Worm (Caenorhabditis elegans): ENCODE data around the gene best-4.
A peak's percentile ranks its signal among the peaks of the same experiment; 100 is the strongest.

best-4 gene

DNA sequence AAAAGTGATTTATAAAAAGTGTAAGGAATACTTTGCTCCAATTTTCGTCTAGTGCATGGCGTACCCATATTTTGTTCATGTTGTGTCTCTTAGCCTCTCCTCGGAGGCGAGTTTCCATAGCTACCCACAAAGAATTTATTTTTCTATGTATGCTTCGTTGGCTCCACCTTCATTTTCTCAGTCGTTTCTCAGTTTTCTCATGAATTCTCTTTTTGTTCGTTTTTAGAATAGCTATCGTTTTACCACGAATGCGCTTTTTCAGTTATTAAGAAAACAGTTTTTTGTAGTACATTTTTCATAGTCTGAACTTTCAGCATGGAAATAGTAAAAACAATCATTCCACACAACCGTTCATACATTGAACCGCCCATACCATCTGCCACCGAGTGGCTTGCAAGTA, 5.3 kb downstream of the best-4 start, which contains the start of gene osta-1:
Gene osta-1, plus strand, starts transcription at position 309 of the 400 bp plus-strand sequence.
- TF ChIP-seq pqm-1 (tag; optimal IDR thresholded peaks at IDR 0.05) (no peak), pha-4 (tag; optimal IDR thresholded peaks at IDR 0.05) (no peak), dve-1 (tag; optimal IDR thresholded peaks at IDR 0.05) (no peak), nfya-1 (tag; optimal IDR thresholded peaks at IDR 0.05) (no peak), ceh-48 (tag; optimal IDR thresholded peaks at IDR 0.05) (no peak), unc-86 (tag; optimal IDR thresholded peaks at IDR 0.05) (no peak), ahr-1 (tag; optimal IDR thresholded peaks at IDR 0.05) (no peak), ceh-18 (tag; optimal IDR thresholded peaks at IDR 0.05) (no peak), mec-3 (tag; optimal IDR thresholded peaks at IDR 0.05; ENCODE audit: borderline replicate concordance) (no peak), hlh-13 (GFP tag; optimal IDR thresholded peaks at IDR 0.05) (no peak), ceh-31 (tag; optimal IDR thresholded peaks at IDR 0.05) (no peak), hlh-8 (tag; optimal IDR thresholded peaks at IDR 0.05) (no peak), ref-2 (tag; optimal IDR thresholded peaks at IDR 0.05) (no peak), unc-42 (tag; optimal IDR thresholded peaks at IDR 0.05) (no peak), ceh-6 (GFP tag; optimal IDR thresholded peaks at IDR 0.05) (no peak), rnt-1 (tag; optimal IDR thresholded peaks at IDR 0.05) (no peak), ets-4 (tag; optimal IDR thresholded peaks at IDR 0.05) (no peak)

DNA sequence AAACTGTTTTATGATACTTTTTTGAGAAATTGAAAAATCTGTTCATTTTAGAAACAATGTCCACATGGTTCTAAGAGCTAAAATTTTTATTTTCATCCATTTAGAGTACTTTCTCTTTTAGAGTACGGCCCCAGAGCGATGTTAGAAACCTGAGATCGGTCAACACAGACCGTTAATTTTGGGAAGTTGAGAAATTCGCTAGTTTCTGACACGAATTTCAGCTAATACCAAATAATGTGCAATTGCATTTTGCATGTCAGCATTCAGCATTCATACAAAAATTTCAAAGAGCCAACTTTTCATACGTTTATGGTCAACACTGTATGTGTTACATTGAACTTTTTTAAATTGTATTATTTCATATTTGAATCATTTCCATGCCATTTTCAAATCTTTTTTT, 6.9 kb downstream of the best-4 start:
- TF ChIP-seq pax-1 (tag; optimal IDR thresholded peaks at IDR 0.05) (no peak), tbx-7 (tag; optimal IDR thresholded peaks at IDR 0.05) (no peak), fkh-6 (tag; optimal IDR thresholded peaks at IDR 0.05) (no peak), ceh-19 (GFP tag; optimal IDR thresholded peaks at IDR 0.05) (no peak), K02D7.2 (tag; optimal IDR thresholded peaks at IDR 0.05) (no peak), fkh-10 (GFP tag; optimal IDR thresholded peaks at IDR 0.05) (no peak), dmd-4 (tag; optimal IDR thresholded peaks at IDR 0.05; ENCODE audit: borderline replicate concordance) (no peak), ceh-22 (tag; optimal IDR thresholded peaks at IDR 0.05) (no peak), C08G9.2 (tag; optimal IDR thresholded peaks at IDR 0.05) (no peak), ztf-16 (tag; optimal IDR thresholded peaks at IDR 0.05) (no peak), unc-55 (GFP tag; optimal IDR thresholded peaks at IDR 0.05) (no peak)

DNA sequence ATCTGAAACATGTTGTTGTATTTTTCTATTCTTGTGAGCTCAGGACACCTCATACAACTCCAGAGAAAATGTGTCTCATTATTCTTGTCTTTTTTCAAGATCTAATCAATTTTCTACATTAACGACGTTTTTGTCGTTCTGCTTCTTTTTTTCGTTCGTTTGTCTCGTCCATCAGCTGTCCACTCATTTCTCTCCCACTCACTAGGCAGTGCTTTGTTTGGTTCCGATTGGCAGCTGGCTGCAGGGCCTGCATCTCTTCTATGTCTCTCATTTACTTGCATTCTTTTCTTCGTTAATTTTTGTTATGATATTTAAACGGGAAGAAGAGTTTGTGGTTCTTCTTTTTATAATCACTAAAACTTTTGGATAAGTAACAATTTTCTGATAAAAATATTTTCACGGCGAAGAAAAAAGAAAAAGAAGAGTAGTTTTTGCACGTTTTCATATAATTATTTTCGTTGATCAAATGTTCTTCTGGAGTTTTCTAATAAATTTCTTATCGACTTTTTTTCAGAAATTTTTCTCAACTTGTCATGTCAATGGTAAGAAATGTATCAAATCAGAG, 10.3 kb downstream of the best-4 start, which contains the start of gene 2L52.1:
Gene 2L52.1, plus strand, starts transcription at position 515 of the 565 bp plus-strand sequence.
- TF ChIP-seq F13H6.1 (tag; optimal IDR thresholded peaks at IDR 0.05) = no peak
- TF ChIP-seq sdc-2 (tag; optimal IDR thresholded peaks at IDR 0.05) = no peak
- no peak for TF ChIP-seq pha-2 (tag; optimal IDR thresholded peaks at IDR 0.05)
- peak; percentile 32 for TF ChIP-seq unc-55 (GFP tag; optimal IDR thresholded peaks at IDR 0.05)
- no peak for TF ChIP-seq rnt-1 (tag; optimal IDR thresholded peaks at IDR 0.05)
- TF ChIP-seq tbx-7 (tag; optimal IDR thresholded peaks at IDR 0.05) = no peak
- no peak for TF ChIP-seq hlh-15 (tag; optimal IDR thresholded peaks at IDR 0.05)
- TF ChIP-seq dve-1 (tag; optimal IDR thresholded peaks at IDR 0.05) = no peak
- TF ChIP-seq fax-1 (tag; optimal IDR thresholded peaks at IDR 0.05) = no peak
- TF ChIP-seq ceh-31 (tag; optimal IDR thresholded peaks at IDR 0.05) = peak; percentile 15
- TF ChIP-seq gmeb-2 (tag; optimal IDR thresholded peaks at IDR 0.05) = no peak
- no peak for TF ChIP-seq unc-3 (GFP tag; conservative IDR thresholded peaks at IDR 0.05)
- TF ChIP-seq unc-3 (tag; optimal IDR thresholded peaks at IDR 0.05) = no peak
- no peak for TF ChIP-seq odd-2 (tag; optimal IDR thresholded peaks at IDR 0.05)
- no peak for TF ChIP-seq C38D4.7 (GFP tag; optimal IDR thresholded peaks at IDR 0.05)
- TF ChIP-seq elt-4 (tag; optimal IDR thresholded peaks at IDR 0.05) = no peak
- TF ChIP-seq ttx-3 (tag; optimal IDR thresholded peaks at IDR 0.05) = no peak
- TF ChIP-seq pqm-1 (tag; optimal IDR thresholded peaks at IDR 0.05) = no peak
- no peak for TF ChIP-seq ceh-14 (tag; optimal IDR thresholded peaks at IDR 0.05)
- no peak for TF ChIP-seq pat-9 (tag; optimal IDR thresholded peaks at IDR 0.05)
- TF ChIP-seq ceh-19 (GFP tag; optimal IDR thresholded peaks at IDR 0.05) = no peak
- TF ChIP-seq nfya-1 (tag; optimal IDR thresholded peaks at IDR 0.05) = peak; percentile 61
